Worm (Caenorhabditis elegans): ENCODE measurements around the gene noah-2.

ce11 chrIV:14123956-14124355 lies 32.9 kb downstream of the noah-2 start, which contains the start of gene nkcc-1:
- no peak for TF ChIP-seq odd-2 (tag; optimal IDR thresholded peaks at IDR 0.05)
- no peak for TF ChIP-seq ceh-22 (tag; optimal IDR thresholded peaks at IDR 0.05)
- no peak for TF ChIP-seq unc-3 (GFP tag; conservative IDR thresholded peaks at IDR 0.05)
- no peak for TF ChIP-seq unc-3 (tag; optimal IDR thresholded peaks at IDR 0.05)
- no peak for TF ChIP-seq gmeb-2 (tag; optimal IDR thresholded peaks at IDR 0.05)
- no peak for TF ChIP-seq hlh-6 (tag; optimal IDR thresholded peaks at IDR 0.05)
- no peak for TF ChIP-seq ama-1 (optimal IDR thresholded peaks at IDR 0.05)
- no peak for TF ChIP-seq elt-2 (tag; optimal IDR thresholded peaks at IDR 0.05)
- no peak for TF ChIP-seq ceh-6 (GFP tag; optimal IDR thresholded peaks at IDR 0.05)
- no peak for TF ChIP-seq pag-3 (tag; optimal IDR thresholded peaks at IDR 0.05; ENCODE audit: borderline replicate concordance)
- no peak for TF ChIP-seq F13H6.1 (tag; optimal IDR thresholded peaks at IDR 0.05)
- TF ChIP-seq hlh-30 (tag; optimal IDR thresholded peaks at IDR 0.05; ENCODE audit: insufficient read depth): no peak
- no peak for TF ChIP-seq hlh-8 (tag; optimal IDR thresholded peaks at IDR 0.05)
